Fruit fly (Drosophila melanogaster) whole organism, embryonic: ENCODE measurements around the gene Stt3B.
A peak's percentile ranks its signal among the peaks of the same experiment; 100 is the strongest.

Source experiments
- Asciz ChIP-seq: fragments of 200-800 bp; sonication (Bioruptor generic); optimal IDR thresholded peaks from 2 replicates; lab custom pipeline; 2017; ENCODE audit warnings: missing biosample characterization, mild to moderate bottlenecking, missing genetic modification characterization, missing genetic modification reagents
- BEAF-32 ChIP-seq: fragments of 200-800 bp; sonication (Bioruptor generic); optimal IDR thresholded peaks from 3 replicates; lab custom pipeline; 2017; ENCODE audit warnings: missing biosample characterization, missing genetic modification characterization, mild to moderate bottlenecking, moderate library complexity, missing genetic modification reagents
- BtbVII ChIP-seq: fragments of 200-800 bp; sonication (Bioruptor generic); optimal IDR thresholded peaks from 3 replicates; lab custom pipeline; 2017; ENCODE audit warnings: missing biosample characterization, mild to moderate bottlenecking, missing genetic modification characterization
- CG11247 ChIP-seq: fragments of 200-800 bp; sonication (Bioruptor generic); IDR thresholded peaks from 2 replicates; pipeline ENCODE4 v1.3.6; 2022; ENCODE audit warnings: missing biosample characterization, missing genetic modification characterization
- CG13424 ChIP-seq: fragments of 200-800 bp; sonication (Bioruptor generic); optimal IDR thresholded peaks from 2 replicates; lab custom pipeline; 2019; ENCODE audit warnings: missing biosample characterization, mild to moderate bottlenecking, missing genetic modification characterization, moderate library complexity
- CG13775 ChIP-seq: fragments of 200-800 bp; sonication (Bioruptor generic); optimal IDR thresholded peaks from 3 replicates; lab custom pipeline; 2017; ENCODE audit warnings: missing biosample characterization, mild to moderate bottlenecking, missing genetic modification characterization
- CG14710 ChIP-seq: fragments of 200-800 bp; sonication (Bioruptor generic); optimal IDR thresholded peaks from 3 replicates; lab custom pipeline; 2019; ENCODE audit warnings: missing biosample characterization, mild to moderate bottlenecking, missing genetic modification characterization, moderate library complexity
- CG15011 ChIP-seq: fragments of 200-800 bp; sonication (Bioruptor generic); optimal IDR thresholded peaks from 3 replicates; lab custom pipeline; 2018; ENCODE audit warnings: missing biosample characterization, mild to moderate bottlenecking, missing genetic modification characterization
- CG1603 ChIP-seq: fragments of 200-800 bp; sonication (Bioruptor generic); optimal IDR thresholded peaks from 2 replicates; lab custom pipeline; 2019; ENCODE audit warnings: missing biosample characterization, mild to moderate bottlenecking, missing genetic modification characterization, moderate library complexity
- CG18619 ChIP-seq: fragments of 200-800 bp; sonication (Bioruptor generic); optimal IDR thresholded peaks from 3 replicates; lab custom pipeline; 2017; ENCODE audit warnings: missing biosample characterization, mild to moderate bottlenecking, missing genetic modification characterization
- CG18764 ChIP-seq: fragments of 200-800 bp; sonication (Bioruptor generic); optimal IDR thresholded peaks from 3 replicates; lab custom pipeline; 2016; ENCODE audit warnings: missing biosample characterization, missing genetic modification characterization
- CG30020 ChIP-seq: fragments of 200-800 bp; optimal IDR thresholded peaks from 2 replicates; lab custom pipeline; 2019; ENCODE audit warnings: missing biosample characterization, mild to moderate bottlenecking, missing genetic modification characterization, moderate library complexity
- CG30403 ChIP-seq: fragments of 200-800 bp; sonication (Bioruptor generic); optimal IDR thresholded peaks from 3 replicates; lab custom pipeline; 2016; ENCODE audit warnings: missing biosample characterization, missing genetic modification characterization
- CG31224 ChIP-seq: fragments of 200-800 bp; sonication (Bioruptor generic); IDR thresholded peaks from 2 replicates; pipeline ENCODE4 v1.3.6; 2022; ENCODE audit warnings: missing biosample characterization, missing genetic modification characterization
- CG32772 ChIP-seq: fragments of 200-800 bp; sonication (Bioruptor generic); IDR thresholded peaks from 2 replicates; pipeline ENCODE4 v1.3.6; 2022; ENCODE audit warnings: missing biosample characterization, missing genetic modification characterization
- CG6854 ChIP-seq: fragments of 200-800 bp; sonication (Bioruptor generic); optimal IDR thresholded peaks from 3 replicates; lab custom pipeline; 2017; ENCODE audit warnings: missing biosample characterization, mild to moderate bottlenecking, missing genetic modification characterization
- CG7786 ChIP-seq: fragments of 200-800 bp; sonication (Bioruptor generic); optimal IDR thresholded peaks from 2 replicates; lab custom pipeline; 2016; ENCODE audit warnings: missing biosample characterization, missing genetic modification characterization
- CG8290 ChIP-seq, 3 experiments: fragments of 200-800 bp; sonication (Bioruptor generic); optimal IDR thresholded peaks; 2 replicates each; lab custom pipeline; 2016 to 2019; ENCODE audit warnings: missing biosample characterization in 3 of 3, missing genetic modification characterization in 3 of 3, mild to moderate bottlenecking in 2 of 3, moderate library complexity in 1 of 3
- CG9437 ChIP-seq: fragments of 200-800 bp; sonication (Bioruptor generic); optimal IDR thresholded peaks from 2 replicates; lab custom pipeline; 2018; ENCODE audit warnings: missing biosample characterization, mild to moderate bottlenecking, missing genetic modification characterization
- CTCF ChIP-seq: fragments of 200-800 bp; sonication (Bioruptor generic); optimal IDR thresholded peaks from 2 replicates; lab custom pipeline; 2017; ENCODE audit warnings: missing biosample characterization, mild to moderate bottlenecking, missing genetic modification characterization, moderate library complexity
- Chrac-16 ChIP-seq: fragments of 200-800 bp; sonication (Bioruptor generic); optimal IDR thresholded peaks from 3 replicates; lab custom pipeline; 2016; ENCODE audit warnings: missing biosample characterization, missing genetic modification characterization
- CoRest ChIP-seq: fragments of 200-800 bp; sonication (Bioruptor generic); optimal IDR thresholded peaks from 3 replicates; lab custom pipeline; 2018; ENCODE audit warnings: missing biosample characterization, mild to moderate bottlenecking, missing genetic modification characterization, moderate library complexity
- E2f2 ChIP-seq: fragments of 200-800 bp; sonication (Bioruptor generic); IDR thresholded peaks from 2 replicates; pipeline ENCODE4 v1.3.6; 2022; ENCODE audit warnings: missing biosample characterization, missing genetic modification characterization
- Ets65A ChIP-seq: fragments of 200-800 bp; sonication (Bioruptor generic); peaks from one replicate; lab custom pipeline; 2016; ENCODE audit warnings: missing biosample characterization, missing genetic modification characterization
- Ets97D ChIP-seq: fragments of 200-800 bp; sonication (Bioruptor generic); optimal IDR thresholded peaks from 3 replicates; lab custom pipeline; 2016; ENCODE audit warnings: missing biosample characterization, missing genetic modification characterization
- HLH54F ChIP-seq: fragments of 200-800 bp; sonication (Bioruptor generic); optimal IDR thresholded peaks from 3 replicates; lab custom pipeline; 2016; ENCODE audit warnings: missing biosample characterization, missing genetic modification characterization
- Hsf ChIP-seq: fragments of 200-800 bp; sonication (Bioruptor generic); optimal IDR thresholded peaks from 3 replicates; lab custom pipeline; 2016; ENCODE audit warnings: missing biosample characterization, missing genetic modification characterization
- MESR4 ChIP-seq: fragments of 200-800 bp; sonication (Bioruptor generic); optimal IDR thresholded peaks from 2 replicates; lab custom pipeline; 2018; ENCODE audit warnings: missing biosample characterization, mild to moderate bottlenecking, missing genetic modification characterization, moderate library complexity
- Neu2 ChIP-seq: fragments of 200-800 bp; sonication (Bioruptor generic); optimal IDR thresholded peaks from 3 replicates; lab custom pipeline; 2016; ENCODE audit warnings: missing biosample characterization, missing genetic modification characterization, borderline replicate concordance
- Nf-YC ChIP-seq: fragments of 200-800 bp; optimal IDR thresholded peaks from 3 replicates; lab custom pipeline; 2019; ENCODE audit warnings: missing biosample characterization, mild to moderate bottlenecking, missing genetic modification characterization, moderate library complexity
- Rfx ChIP-seq: fragments of 200-800 bp; sonication (Bioruptor generic); IDR thresholded peaks from 2 replicates; pipeline ENCODE4 v1.3.6; 2022; ENCODE audit warnings: missing biosample characterization, missing genetic modification characterization
- Sry-β ChIP-seq: fragments of 200-800 bp; sonication (Bioruptor generic); optimal IDR thresholded peaks from 2 replicates; lab custom pipeline; 2018; ENCODE audit warnings: missing biosample characterization, mild to moderate bottlenecking, missing genetic modification characterization, moderate library complexity
- Vsx1 ChIP-seq: fragments of 200-800 bp; sonication (Bioruptor generic); optimal IDR thresholded peaks from 2 replicates; lab custom pipeline; 2017; ENCODE audit warnings: missing biosample characterization, mild to moderate bottlenecking, missing genetic modification characterization, missing genetic modification reagents
- fd96Cb ChIP-seq: fragments of 200-800 bp; sonication (Bioruptor generic); optimal IDR thresholded peaks from 2 replicates; lab custom pipeline; 2018; ENCODE audit warnings: missing biosample characterization, mild to moderate bottlenecking, missing genetic modification characterization, moderate library complexity
- gsb ChIP-seq: fragments of 200-800 bp; sonication (Bioruptor generic); IDR thresholded peaks from 2 replicates; pipeline ENCODE4 v1.3.6; 2022; ENCODE audit warnings: missing biosample characterization, missing genetic modification characterization
- hkb ChIP-seq, 2 experiments: fragments of 200-800 bp in 1 of 2; fragments of >200 bp in 1 of 2; sonication (Bioruptor generic) in 1 of 2; IDR thresholded peaks in 1 of 2; optimal IDR thresholded peaks in 1 of 2; 2 replicates each; pipeline versions ENCODE4 v1.3.6 to Lab custom; 2017 to 2022; ENCODE audit warnings: missing biosample characterization in 1 of 2, missing genetic modification characterization in 1 of 2
- lilli ChIP-seq: fragments of 200-800 bp; sonication (Bioruptor generic); optimal IDR thresholded peaks from 3 replicates; lab custom pipeline; 2016; ENCODE audit warnings: missing biosample characterization, missing genetic modification characterization
- odd ChIP-seq: fragments of 200-800 bp; sonication (Bioruptor generic); optimal IDR thresholded peaks from 2 replicates; lab custom pipeline; 2017; ENCODE audit warnings: missing biosample characterization, mild to moderate bottlenecking, missing genetic modification characterization
- pan ChIP-seq, 4 experiments: fragments of >200 bp in 3 of 4; fragments of 200-800 bp in 1 of 4; sonication (Bioruptor generic) in 1 of 4; optimal IDR thresholded peaks in 3 of 4; IDR thresholded peaks in 1 of 4; 2 replicates each; pipeline versions ENCODE4 v1.3.6 to Lab custom; 2017 to 2022; ENCODE audit warnings: missing biosample characterization in 2 of 4, missing genetic modification characterization in 2 of 4, mixed read lengths in 1 of 4
- pfk ChIP-seq: fragments of 200-800 bp; sonication (Bioruptor generic); optimal IDR thresholded peaks from 2 replicates; lab custom pipeline; 2018; ENCODE audit warnings: missing biosample characterization, mild to moderate bottlenecking, missing genetic modification characterization, moderate library complexity
- phol ChIP-seq: fragments of 200-800 bp; sonication (Bioruptor generic); optimal IDR thresholded peaks from 3 replicates; lab custom pipeline; 2018; ENCODE audit warnings: missing biosample characterization, mild to moderate bottlenecking, missing genetic modification characterization, moderate library complexity
- sisA ChIP-seq: fragments of 200-800 bp; sonication (Bioruptor generic); IDR thresholded peaks from 2 replicates; pipeline ENCODE4 v1.3.6; 2022; ENCODE audit warnings: missing biosample characterization, missing genetic modification characterization
- ssp ChIP-seq: fragments of 200-800 bp; sonication (Bioruptor generic); IDR thresholded peaks from 2 replicates; pipeline ENCODE4 v1.3.6; 2022; ENCODE audit warnings: missing biosample characterization, missing genetic modification characterization
- tup ChIP-seq: fragments of 200-800 bp; sonication (Bioruptor generic); optimal IDR thresholded peaks from 2 replicates; lab custom pipeline; 2016; ENCODE audit warnings: missing biosample characterization, mild to moderate bottlenecking, missing genetic modification characterization, moderate library complexity
- twi ChIP-seq: fragments of 200-800 bp; optimal IDR thresholded peaks from 2 replicates; lab custom pipeline; 2019; ENCODE audit warnings: missing biosample characterization, mild to moderate bottlenecking, missing genetic modification characterization, moderate library complexity
- zen ChIP-seq: fragments of 200-800 bp; sonication (Bioruptor generic); optimal IDR thresholded peaks from 3 replicates; lab custom pipeline; 2018; ENCODE audit warnings: missing biosample characterization, mild to moderate bottlenecking, missing genetic modification characterization, moderate library complexity

Gene Stt3B

dm6 chr3R:25027281-25028219, 41.9 kb downstream of the Stt3B start (continued):
- TF ChIP-seq pfk (GFP tag; lab: Kevin White, UChicago) = peak; percentile 10
- peak; percentile 13 for TF ChIP-seq Chrac-16
- peak; percentile 13 for TF ChIP-seq Asciz
- TF ChIP-seq CG13424 = peak; percentile 59
- TF ChIP-seq CG13775 (GFP tag; lab: Kevin White, UChicago) = peak; percentile 33
- peak; percentile 61 for TF ChIP-seq CG9437
- peak; percentile 90 for TF ChIP-seq Ets65A
- peak; percentile 29 for TF ChIP-seq Hsf (GFP tag; lab: Kevin White, UChicago)
- no peak for TF ChIP-seq pan (optimal IDR thresholded peaks at IDR 0.05; lab: Kevin White, UChicago)
- TF ChIP-seq pan (GFP tag; optimal IDR thresholded peaks at IDR 0.05 in 1 of 2, IDR thresholded peaks at IDR 0.05 in 1 of 2) = peak in 1 of 2 experiments; percentile 9
- TF ChIP-seq lilli = peak; percentile 62
- TF ChIP-seq E2f2 (GFP tag; lab: Robert Waterston, UW) = no peak
- peak; percentile 20 for TF ChIP-seq odd (GFP tag; lab: Kevin White, UChicago)
- peak; percentile 59 for TF ChIP-seq BtbVII (GFP tag; lab: Kevin White, UChicago)
- peak; percentile 36 for TF ChIP-seq CG7786
- peak; percentile 99 for TF ChIP-seq CG31224 (GFP tag; lab: Robert Waterston, UW)
- peak; percentile 23 for TF ChIP-seq phol (tag; lab: Kevin White, UChicago)
- no peak for TF ChIP-seq sisA (GFP tag; lab: Robert Waterston, UW)
- TF ChIP-seq CG8290 (GFP tag; optimal IDR thresholded peaks at IDR 0.05; lab: Kevin White, UChicago) = no peak
- no peak for TF ChIP-seq CG8290 (tag; optimal IDR thresholded peaks at IDR 0.05; lab: Kevin White, UChicago)
- peak; percentile 4 for TF ChIP-seq CG6854
- peak; percentile 51 for TF ChIP-seq CG30403 (GFP tag; lab: Kevin White, UChicago)
- TF ChIP-seq hkb (optimal IDR thresholded peaks at IDR 0.05; lab: Kevin White, UChicago) = no peak
- peak; percentile 40; the same call in 1 of the 2 replicates for TF ChIP-seq hkb (GFP tag; IDR thresholded peaks at IDR 0.05; lab: Robert Waterston, UW)
- TF ChIP-seq Vsx1 (GFP tag; lab: Kevin White, UChicago) = no peak
- peak; percentile 43 for TF ChIP-seq Nf-YC (tag; lab: Kevin White, UChicago)
- TF ChIP-seq gsb = no peak

dm6 chr3R:25024895-25025557, 44.4 kb downstream of the Stt3B start, which contains the start of the genes EMC6 and Hr96:
Gene EMC6 (minus strand): TSS chr3R:25025017.
Gene Hr96 (plus strand): TSS chr3R:25025235.
- peak; percentile 97 for TF ChIP-seq CG1603 (tag; lab: Kevin White, UChicago)
- TF ChIP-seq CG32772 (GFP tag; lab: Robert Waterston, UW) = peak; percentile 92
- TF ChIP-seq MESR4 = peak; percentile 93
- peak; percentile 94 for TF ChIP-seq CG14710 (tag; lab: Kevin White, UChicago)
- peak; percentile 90 for TF ChIP-seq CG18764 (GFP tag; lab: Kevin White, UChicago)
- peak; percentile 54 for TF ChIP-seq CTCF (GFP tag; lab: Kevin White, UChicago)
- peak; percentile 94 for TF ChIP-seq zen
- TF ChIP-seq Ets97D (GFP tag; lab: Kevin White, UChicago) = peak; percentile 93
- TF ChIP-seq HLH54F = peak; percentile 96
- TF ChIP-seq Sry-β (GFP tag; lab: Kevin White, UChicago) = peak; percentile 49
- peak; percentile 93 for TF ChIP-seq CG11247
- peak; percentile 94 for TF ChIP-seq CoRest (tag; lab: Kevin White, UChicago)
- peak; percentile 32 for TF ChIP-seq Neu2
- peak; percentile 84 for TF ChIP-seq twi (tag; lab: Kevin White, UChicago)
- peak; percentile 66 for TF ChIP-seq BEAF-32 (GFP tag; lab: Kevin White, UChicago)
- TF ChIP-seq CG30020 = peak; percentile 79
- peak; percentile 96 for TF ChIP-seq Hsf (GFP tag; lab: Kevin White, UChicago)
- TF ChIP-seq fd96Cb (tag; lab: Kevin White, UChicago) = peak; percentile 91
- peak; percentile 91 for TF ChIP-seq CG18619 (GFP tag; lab: Kevin White, UChicago)
- TF ChIP-seq Rfx (GFP tag; lab: Robert Waterston, UW) = peak; percentile 97
- TF ChIP-seq tup = peak; percentile 91
- peak; percentile 73 for TF ChIP-seq CG15011
- TF ChIP-seq ssp (GFP tag; lab: Robert Waterston, UW) = peak; percentile 75
- peak; percentile 97 for TF ChIP-seq CG30403 (GFP tag; lab: Kevin White, UChicago)
